Fruit fly (Drosophila melanogaster): ENCODE measurements around the gene CG43997.

Gene CG43997

DNA sequence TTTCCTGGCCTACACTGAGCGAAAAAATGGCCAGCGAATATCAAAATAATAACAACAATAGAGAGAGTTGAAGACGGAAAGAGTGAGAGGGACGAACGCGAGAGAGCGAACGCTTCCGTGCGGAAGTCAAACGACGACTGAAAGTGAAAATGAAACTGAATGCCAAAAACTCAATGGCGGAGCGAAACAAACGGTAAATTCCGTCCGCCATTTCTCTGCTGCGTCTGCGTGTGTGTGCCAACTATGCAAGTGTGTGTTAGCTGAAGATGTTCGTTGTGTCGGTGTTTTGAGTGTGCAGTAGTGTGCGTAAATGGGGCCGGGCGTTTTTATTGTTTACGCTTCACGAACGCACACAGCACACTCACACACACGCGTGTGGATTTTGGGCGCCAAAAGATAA lies 36.4 kb upstream of the CG43997 start (continued):
- no peak for TF ChIP-seq CG16813 (GFP tag; IDR thresholded peaks at IDR 0.05; ENCODE audit: partially characterized antibody)
- TF ChIP-seq CG9932 (GFP tag; IDR thresholded peaks at IDR 0.05): 0 out of 2 replicates have a peak, but pooled peaks have one; percentile 8
- TF ChIP-seq CG12769 (tag; optimal IDR thresholded peaks at IDR 0.05): no peak
- TF ChIP-seq Dll (GFP tag; IDR thresholded peaks at IDR 0.05; ENCODE audit: partially characterized antibody): no peak
- TF ChIP-seq CG2129 (GFP tag; IDR thresholded peaks at IDR 0.05; ENCODE audit: partially characterized antibody): no peak
- TF ChIP-seq CG2202 (tag; optimal IDR thresholded peaks at IDR 0.05): no peak
- TF ChIP-seq Fer3 (tag; optimal IDR thresholded peaks at IDR 0.05): no peak
- no peak for TF ChIP-seq E2f2 (GFP tag; IDR thresholded peaks at IDR 0.05)
- TF ChIP-seq B-H2 (GFP tag; optimal IDR thresholded peaks at IDR 0.05): no peak

DNA sequence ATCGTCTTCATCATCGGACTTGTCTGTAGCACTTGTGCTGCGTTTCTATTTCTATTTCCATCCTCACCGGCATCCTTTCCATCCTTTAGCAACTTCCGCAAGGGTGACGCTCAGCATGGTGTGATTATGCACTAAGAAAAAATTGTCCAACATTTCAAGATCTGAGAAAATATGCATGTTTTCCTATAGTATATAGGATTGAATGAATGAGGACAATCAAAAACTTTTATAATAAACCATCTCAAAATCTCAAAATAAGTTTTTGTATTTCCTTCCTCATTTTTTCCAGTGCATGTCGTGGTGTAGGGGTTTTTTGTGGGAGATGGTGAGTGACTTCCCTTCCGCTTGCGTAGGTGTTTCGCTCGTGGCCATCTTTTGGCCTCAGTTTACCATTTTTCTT lies 1.9 kb upstream of the CG43997 start:
- TF ChIP-seq pita (GFP tag; optimal IDR thresholded peaks at IDR 0.05): no peak
- no peak for TF ChIP-seq prd (optimal IDR thresholded peaks at IDR 0.05)
- no peak for TF ChIP-seq prd (GFP tag; IDR thresholded peaks at IDR 0.05)
- no peak for TF ChIP-seq dati (GFP tag; IDR thresholded peaks at IDR 0.05)
- TF ChIP-seq Kr (GFP tag; optimal IDR thresholded peaks at IDR 0.05): no peak
- TF ChIP-seq Oli (tag; optimal IDR thresholded peaks at IDR 0.05): peak; percentile 13
- no peak for TF ChIP-seq crol (GFP tag; IDR thresholded peaks at IDR 0.05)
- TF ChIP-seq yki (optimal IDR thresholded peaks at IDR 0.05): no peak
- no peak for TF ChIP-seq lov (optimal IDR thresholded peaks at IDR 0.05)
- no peak for TF ChIP-seq lov (GFP tag; IDR thresholded peaks at IDR 0.05)
- no peak for TF ChIP-seq CG12236 (GFP tag; optimal IDR thresholded peaks at IDR 0.05)
- TF ChIP-seq Stat92E (GFP tag; optimal IDR thresholded peaks at IDR 0.05): no peak
- TF ChIP-seq ham (GFP tag; IDR thresholded peaks at IDR 0.05): no peak
- TF ChIP-seq D19B (GFP tag; optimal IDR thresholded peaks at IDR 0.05): no peak
- TF ChIP-seq bsh (GFP tag; optimal IDR thresholded peaks at IDR 0.05): peak in 1 of 2 experiments; percentile 27
- TF ChIP-seq CG2120 (GFP tag; optimal IDR thresholded peaks at IDR 0.05): peak; percentile 26
- peak; percentile 18 for TF ChIP-seq grau (tag; optimal IDR thresholded peaks at IDR 0.05)
- TF ChIP-seq CG6175 (GFP tag; IDR thresholded peaks at IDR 0.05): no peak
- TF ChIP-seq CG4360 (GFP tag; IDR thresholded peaks at IDR 0.05): no peak
- TF ChIP-seq PHDP (tag; optimal IDR thresholded peaks at IDR 0.05): peak; percentile 30
- peak; percentile 52 for TF ChIP-seq CG11504 (tag; optimal IDR thresholded peaks at IDR 0.05)
- no peak for TF ChIP-seq Gsc (GFP tag; IDR thresholded peaks at IDR 0.05)
- peak; percentile 39; the same call in 1 of the 2 replicates for TF ChIP-seq CG14014 (GFP tag; IDR thresholded peaks at IDR 0.05)
- TF ChIP-seq sens (GFP tag): peak; percentile 61
- no peak for TF ChIP-seq CG34376 (GFP tag; optimal IDR thresholded peaks at IDR 0.05)
- TF ChIP-seq CG7786 (GFP tag; optimal IDR thresholded peaks at IDR 0.05): no peak
- TF ChIP-seq CG31441 (GFP tag; IDR thresholded peaks at IDR 0.05): peak; percentile 28; the same call in 1 of the 2 replicates
- no peak for TF ChIP-seq trem (tag; optimal IDR thresholded peaks at IDR 0.05)
- TF ChIP-seq lab (GFP tag; optimal IDR thresholded peaks at IDR 0.05): peak; percentile 59
- no peak for TF ChIP-seq CG18011 (GFP tag; optimal IDR thresholded peaks at IDR 0.05)
- no peak for TF ChIP-seq CG11247 (GFP tag; IDR thresholded peaks at IDR 0.05)
- no peak for TF ChIP-seq gsb (GFP tag; IDR thresholded peaks at IDR 0.05)
- no peak for TF ChIP-seq ems (GFP tag; optimal IDR thresholded peaks at IDR 0.05)
- no peak for TF ChIP-seq CG5245 (GFP tag; optimal IDR thresholded peaks at IDR 0.05)
- no peak for TF ChIP-seq z (GFP tag; IDR thresholded peaks at IDR 0.05)
- peak; percentile 80 for TF ChIP-seq Ets65A (GFP tag)
- TF ChIP-seq gem (tag; optimal IDR thresholded peaks at IDR 0.05): peak; percentile 45
- no peak for TF ChIP-seq CG33557 (GFP tag; optimal IDR thresholded peaks at IDR 0.05)
- peak; percentile 50 for TF ChIP-seq dmrt99B (tag; optimal IDR thresholded peaks at IDR 0.05)
- no peak for TF ChIP-seq CG12744 (GFP tag; optimal IDR thresholded peaks at IDR 0.05)
- peak; percentile 32; the same call in 1 of the 3 replicates for TF ChIP-seq Dbx (GFP tag; IDR thresholded peaks at IDR 0.05)
- TF ChIP-seq HmgD (GFP tag; optimal IDR thresholded peaks at IDR 0.05): no peak
- TF ChIP-seq ERR (GFP tag; optimal IDR thresholded peaks at IDR 0.05): no peak
